Comparison of ENCODE assay signal across 3 fruit fly cellular contexts in the genomic region with DNA sequence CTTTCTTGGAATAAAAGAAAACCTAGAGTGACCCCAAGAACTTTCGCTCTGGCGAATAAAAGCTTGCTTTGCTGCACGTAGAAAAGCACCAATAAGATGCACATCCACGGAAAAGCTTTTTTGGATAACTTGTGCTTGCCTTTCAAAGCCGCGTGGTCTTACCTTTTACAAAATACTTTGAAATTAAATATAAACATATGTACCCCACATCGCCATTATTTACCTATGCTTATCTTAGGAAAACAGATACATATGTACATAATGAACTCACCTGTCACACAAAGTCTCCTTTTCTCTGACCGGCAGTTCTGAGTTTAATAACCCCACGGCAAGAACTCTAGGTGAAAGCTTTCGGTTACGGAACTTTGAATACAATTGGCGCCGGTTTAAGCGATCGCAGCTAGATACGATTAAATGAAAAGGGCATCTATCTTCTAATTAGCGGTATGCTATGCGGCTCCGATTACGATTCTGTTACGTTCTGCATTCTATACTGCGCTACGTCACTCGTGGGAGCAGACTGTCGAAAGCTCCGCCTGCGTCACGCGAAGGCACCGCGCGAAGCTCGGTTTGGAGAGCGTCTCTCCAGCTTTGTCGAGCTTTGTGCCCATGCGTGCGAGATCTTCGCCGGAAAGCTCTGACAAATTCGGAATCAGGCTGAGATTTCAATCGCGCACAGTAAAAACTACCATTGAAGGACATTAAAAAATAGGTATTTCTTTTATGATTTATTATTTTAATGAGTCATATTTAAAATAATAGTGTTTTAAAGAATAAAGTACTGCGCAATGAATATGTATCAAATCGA.
TF ChIP-seq lines count a peak whose summit lies in the region.

bip1 (minus strand) TSS at position 524 of the 808 bp plus-strand sequence.

TF ChIP-seq in whole organism, adult, 20 proteins besides CTCF, POLR2A, EP300 and RAD21 (continued from another document):
- no peak for TF ChIP-seq ovo (GFP tag; optimal IDR thresholded peaks at IDR 0.05; lab: Kevin White, UChicago)
- TF ChIP-seq CG11617 (GFP tag; optimal IDR thresholded peaks at IDR 0.05; lab: Kevin White, UChicago), result no peak
- no peak for TF ChIP-seq Clk (GFP tag; optimal IDR thresholded peaks at IDR 0.05; lab: Kevin White, UChicago)
- no peak for TF ChIP-seq CG5204 (GFP tag; optimal IDR thresholded peaks at IDR 0.05; lab: Kevin White, UChicago)
- TF ChIP-seq Crg-1 (GFP tag; optimal IDR thresholded peaks at IDR 0.05; lab: Kevin White, UChicago), result no peak

TF ChIP-seq in whole organism, embryonic, 481 proteins besides CTCF, POLR2A, EP300 and RAD21 (continued from another document and continues in another):
- TF ChIP-seq CG13123 (GFP tag; optimal IDR thresholded peaks at IDR 0.05; lab: Kevin White, UChicago), result no peak
- TF ChIP-seq CG2889 (GFP tag; IDR thresholded peaks at IDR 0.05; lab: Robert Waterston, UW), result no peak
- TF ChIP-seq kah (GFP tag; optimal IDR thresholded peaks at IDR 0.05; lab: Kevin White, UChicago), result no peak
- no peak for TF ChIP-seq CG9797 (GFP tag; optimal IDR thresholded peaks at IDR 0.05; lab: Kevin White, UChicago)
- peak; percentile 40 for TF ChIP-seq CG1529 (GFP tag; optimal IDR thresholded peaks at IDR 0.05; lab: Kevin White, UChicago)
- TF ChIP-seq pb (GFP tag; optimal IDR thresholded peaks at IDR 0.05; lab: Kevin White, UChicago), result no peak
- TF ChIP-seq grn (GFP tag; optimal IDR thresholded peaks at IDR 0.05; lab: Kevin White, UChicago), result peak; percentile 84
- TF ChIP-seq pho (GFP tag; optimal IDR thresholded peaks at IDR 0.05; lab: Kevin White, UChicago), result no peak
- no peak for TF ChIP-seq CG7357 (GFP tag; IDR thresholded peaks at IDR 0.05; lab: Robert Waterston, UW)
- TF ChIP-seq fd64A (GFP tag; optimal IDR thresholded peaks at IDR 0.05; lab: Kevin White, UChicago), result peak; percentile 56
- peak; percentile 56 for TF ChIP-seq wek (GFP tag; optimal IDR thresholded peaks at IDR 0.05; lab: Kevin White, UChicago)
- no peak for TF ChIP-seq CG11247 (GFP tag; IDR thresholded peaks at IDR 0.05; lab: Robert Waterston, UW)
- no peak for TF ChIP-seq tup (GFP tag; optimal IDR thresholded peaks at IDR 0.05; lab: Kevin White, UChicago)
- no peak for TF ChIP-seq Bdp1 (GFP tag; optimal IDR thresholded peaks at IDR 0.05; lab: Kevin White, UChicago)
- no peak for TF ChIP-seq CG8388 (GFP tag; optimal IDR thresholded peaks at IDR 0.05; lab: Kevin White, UChicago)
- peak; percentile 60 for TF ChIP-seq ATbp (GFP tag; optimal IDR thresholded peaks at IDR 0.05; lab: Kevin White, UChicago)
- TF ChIP-seq CG1647 (GFP tag; optimal IDR thresholded peaks at IDR 0.05; lab: Kevin White, UChicago), result no peak
- TF ChIP-seq Opbp (GFP tag; IDR thresholded peaks at IDR 0.05; lab: Robert Waterston, UW; ENCODE audit: partially characterized antibody), result no peak
- TF ChIP-seq CG17912 (GFP tag; optimal IDR thresholded peaks at IDR 0.05; lab: Kevin White, UChicago), result no peak
- TF ChIP-seq CG8281 (tag; optimal IDR thresholded peaks at IDR 0.05; lab: Kevin White, UChicago), result no peak
- no peak for TF ChIP-seq ken (GFP tag; IDR thresholded peaks at IDR 0.05; lab: Robert Waterston, UW)
- TF ChIP-seq Hand (GFP tag; optimal IDR thresholded peaks at IDR 0.05; lab: Kevin White, UChicago), result no peak
- no peak for TF ChIP-seq tx (GFP tag; optimal IDR thresholded peaks at IDR 0.05; lab: Kevin White, UChicago)
- no peak for TF ChIP-seq ap (GFP tag; IDR thresholded peaks at IDR 0.05; lab: Robert Waterston, UW)
- TF ChIP-seq Doc3 (GFP tag; IDR thresholded peaks at IDR 0.05; lab: Robert Waterston, UW; ENCODE audit: partially characterized antibody), result no peak
- no peak for TF ChIP-seq org-1 (GFP tag; optimal IDR thresholded peaks at IDR 0.05; lab: Kevin White, UChicago)
- TF ChIP-seq CG14860 (GFP tag; IDR thresholded peaks at IDR 0.05; lab: Robert Waterston, UW; ENCODE audit: partially characterized antibody), result no peak
- peak; percentile 34 for TF ChIP-seq lab (GFP tag; optimal IDR thresholded peaks at IDR 0.05; lab: Kevin White, UChicago)
- no peak for TF ChIP-seq CG8359 (GFP tag; optimal IDR thresholded peaks at IDR 0.05; lab: Kevin White, UChicago; ENCODE audit: borderline replicate concordance)
- no peak for TF ChIP-seq pan (optimal IDR thresholded peaks at IDR 0.05; lab: Kevin White, UChicago)
- peak in 1 of 2 experiments; percentile 18 for TF ChIP-seq pan (GFP tag; optimal IDR thresholded peaks at IDR 0.05 in 1 of 2, IDR thresholded peaks at IDR 0.05 in 1 of 2)
- TF ChIP-seq ttk (GFP tag; IDR thresholded peaks at IDR 0.05; lab: Robert Waterston, UW), result no peak
- no peak for TF ChIP-seq B-H2 (GFP tag; optimal IDR thresholded peaks at IDR 0.05; lab: Kevin White, UChicago)
- 0 out of 3 replicates have a peak, but pooled peaks have one; percentile 20 for TF ChIP-seq zfh1 (GFP tag; IDR thresholded peaks at IDR 0.05; lab: Robert Waterston, UW)
- TF ChIP-seq CG16813 (GFP tag; IDR thresholded peaks at IDR 0.05; lab: Robert Waterston, UW; ENCODE audit: partially characterized antibody), result no peak
- TF ChIP-seq CG32532 (GFP tag; IDR thresholded peaks at IDR 0.05; lab: Robert Waterston, UW), result peak; percentile 51; the same call in 1 of the 2 replicates
- TF ChIP-seq Asciz (GFP tag; optimal IDR thresholded peaks at IDR 0.05; lab: Kevin White, UChicago), result no peak
- TF ChIP-seq HLH3B (GFP tag; IDR thresholded peaks at IDR 0.05; lab: Robert Waterston, UW), result peak; percentile 32; the same call in 1 of the 2 replicates
- TF ChIP-seq CG17612 (GFP tag; IDR thresholded peaks at IDR 0.05; lab: Robert Waterston, UW), result no peak
- TF ChIP-seq tgo (GFP tag; IDR thresholded peaks at IDR 0.05; lab: Robert Waterston, UW), result no peak
- no peak for TF ChIP-seq CG17186 (GFP tag; optimal IDR thresholded peaks at IDR 0.05; lab: Kevin White, UChicago)
- peak in 1 of 2 experiments; percentile 57 for TF ChIP-seq Pdp1 (GFP tag; optimal IDR thresholded peaks at IDR 0.05; lab: Kevin White, UChicago)
- TF ChIP-seq CG8765 (GFP tag; IDR thresholded peaks at IDR 0.05; lab: Robert Waterston, UW), result no peak
- no peak for TF ChIP-seq CG30431 (GFP tag; optimal IDR thresholded peaks at IDR 0.05; lab: Kevin White, UChicago)
- TF ChIP-seq Sry-β (GFP tag; optimal IDR thresholded peaks at IDR 0.05; lab: Kevin White, UChicago), result no peak
- no peak for TF ChIP-seq CkIIα-i1 (GFP tag; IDR thresholded peaks at IDR 0.05; lab: Robert Waterston, UW)
- no peak for TF ChIP-seq mam (GFP tag; optimal IDR thresholded peaks at IDR 0.05; lab: Kevin White, UChicago)
- no peak for TF ChIP-seq ro (GFP tag; IDR thresholded peaks at IDR 0.05; lab: Robert Waterston, UW)
- TF ChIP-seq dati (GFP tag; IDR thresholded peaks at IDR 0.05; lab: Robert Waterston, UW), result no peak
- no peak for TF ChIP-seq cato (GFP tag; optimal IDR thresholded peaks at IDR 0.05; lab: Kevin White, UChicago; ENCODE audit: borderline replicate concordance)
- no peak for TF ChIP-seq fru (optimal IDR thresholded peaks at IDR 0.05; lab: Kevin White, UChicago)
- peak; percentile 12 for TF ChIP-seq Jarid2 (GFP tag; optimal IDR thresholded peaks at IDR 0.05; lab: Kevin White, UChicago)
- no peak for TF ChIP-seq stwl (tag; optimal IDR thresholded peaks at IDR 0.05; lab: Kevin White, UChicago)
- no peak for TF ChIP-seq sqz (GFP tag; optimal IDR thresholded peaks at IDR 0.05; lab: Kevin White, UChicago)
- TF ChIP-seq pfk (GFP tag; optimal IDR thresholded peaks at IDR 0.05; lab: Kevin White, UChicago), result peak; percentile 31
- no peak for TF ChIP-seq abd-A (tag; optimal IDR thresholded peaks at IDR 0.05; lab: Kevin White, UChicago)
- TF ChIP-seq Dref (GFP tag; IDR thresholded peaks at IDR 0.05; lab: Robert Waterston, UW), result no peak
- TF ChIP-seq Drgx (GFP tag; IDR thresholded peaks at IDR 0.05; lab: Robert Waterston, UW), result no peak
- TF ChIP-seq Antp (GFP tag; optimal IDR thresholded peaks at IDR 0.05; lab: Kevin White, UChicago), result no peak

TF ChIP-seq in whole organism, prepupa, 60 proteins besides CTCF, POLR2A, EP300 and RAD21 (continued from another document):
- TF ChIP-seq CG6276 (GFP tag; optimal IDR thresholded peaks at IDR 0.05; lab: Kevin White, UChicago) (peak; percentile 44), CG16779 (tag; optimal IDR thresholded peaks at IDR 0.05; lab: Kevin White, UChicago) (no peak), CG3032 (tag; optimal IDR thresholded peaks at IDR 0.05; lab: Kevin White, UChicago) (peak; percentile 33), CG11902 (GFP tag; optimal IDR thresholded peaks at IDR 0.05; lab: Kevin White, UChicago) (no peak), achi (GFP tag; optimal IDR thresholded peaks at IDR 0.05; lab: Kevin White, UChicago) (no peak), CG6854 (GFP tag; optimal IDR thresholded peaks at IDR 0.05; lab: Kevin White, UChicago) (no peak), esn (GFP tag; optimal IDR thresholded peaks at IDR 0.05; lab: Kevin White, UChicago) (peak; percentile 41), eg (GFP tag; IDR thresholded peaks at IDR 0.05; lab: Robert Waterston, UW) (0 out of 3 replicates have a peak, but pooled peaks have one; percentile 21), CG6792 (GFP tag; optimal IDR thresholded peaks at IDR 0.05; lab: Kevin White, UChicago) (no peak), CG11294 (GFP tag; IDR thresholded peaks at IDR 0.05; lab: Robert Waterston, UW) (no peak), dac (GFP tag; optimal IDR thresholded peaks at IDR 0.05; lab: Kevin White, UChicago) (no peak), CG6163 (GFP tag; IDR thresholded peaks at IDR 0.05; lab: Robert Waterston, UW) (0 out of 3 replicates have a peak, but pooled peaks have one; percentile 21), CG6808 (GFP tag; optimal IDR thresholded peaks at IDR 0.05; lab: Kevin White, UChicago) (no peak), CG10669 (GFP tag; optimal IDR thresholded peaks at IDR 0.05; lab: Kevin White, UChicago) (no peak), Gug (GFP tag; IDR thresholded peaks at IDR 0.05; lab: Robert Waterston, UW) (no peak), Sox102F (GFP tag; optimal IDR thresholded peaks at IDR 0.05; lab: Kevin White, UChicago) (no peak), OdsH (GFP tag; optimal IDR thresholded peaks at IDR 0.05; lab: Kevin White, UChicago) (no peak), Hr4 (GFP tag; optimal IDR thresholded peaks at IDR 0.05; lab: Kevin White, UChicago) (peak; percentile 17), CG34406 (GFP tag; optimal IDR thresholded peaks at IDR 0.05; lab: Kevin White, UChicago) (peak; percentile 4), CG8119 (GFP tag; IDR thresholded peaks at IDR 0.05; lab: Robert Waterston, UW) (peak; percentile 30; the same call in 1 of the 3 replicates), Lpt (GFP tag; optimal IDR thresholded peaks at IDR 0.05; lab: Kevin White, UChicago) (no peak), CG11762 (GFP tag; optimal IDR thresholded peaks at IDR 0.05; lab: Kevin White, UChicago; ENCODE audit: insufficient read depth) (no peak), pdm3 (GFP tag; optimal IDR thresholded peaks at IDR 0.05; lab: Kevin White, UChicago) (no peak), Ets96B (tag; optimal IDR thresholded peaks at IDR 0.05; lab: Kevin White, UChicago) (no peak), Sox15 (GFP tag; optimal IDR thresholded peaks at IDR 0.05; lab: Kevin White, UChicago) (no peak), fd85E (GFP tag; optimal IDR thresholded peaks at IDR 0.05; lab: Kevin White, UChicago) (no peak), CG7368 (GFP tag; optimal IDR thresholded peaks at IDR 0.05; lab: Kevin White, UChicago) (no peak), Ets21C (GFP tag; optimal IDR thresholded peaks at IDR 0.05; lab: Kevin White, UChicago) (no peak), Eip75B (GFP tag; optimal IDR thresholded peaks at IDR 0.05; lab: Kevin White, UChicago) (no peak), Met (GFP tag; optimal IDR thresholded peaks at IDR 0.05; lab: Kevin White, UChicago) (peak; percentile 41), Hr38 (GFP tag; optimal IDR thresholded peaks at IDR 0.05; lab: Kevin White, UChicago) (no peak), CG10631 (GFP tag; optimal IDR thresholded peaks at IDR 0.05; lab: Kevin White, UChicago) (no peak), Sox14 (GFP tag; optimal IDR thresholded peaks at IDR 0.05; lab: Kevin White, UChicago) (no peak), spab (GFP tag; optimal IDR thresholded peaks at IDR 0.05; lab: Kevin White, UChicago) (no peak), Smox (GFP tag; optimal IDR thresholded peaks at IDR 0.05; lab: Kevin White, UChicago) (peak; percentile 20), net (GFP tag; optimal IDR thresholded peaks at IDR 0.05; lab: Kevin White, UChicago) (no peak), CG3919 (GFP tag; optimal IDR thresholded peaks at IDR 0.05; lab: Kevin White, UChicago) (peak; percentile 11), CG31627 (GFP tag; optimal IDR thresholded peaks at IDR 0.05; lab: Kevin White, UChicago) (no peak), ss (GFP tag; optimal IDR thresholded peaks at IDR 0.05; lab: Kevin White, UChicago) (no peak), svp (GFP tag; lab: Kevin White, UChicago) (peak; percentile 53), Eip93F (GFP tag; optimal IDR thresholded peaks at IDR 0.05; lab: Kevin White, UChicago) (peak; percentile 25), vri (GFP tag; optimal IDR thresholded peaks at IDR 0.05; lab: Kevin White, UChicago) (no peak), CG15336 (GFP tag; IDR thresholded peaks at IDR 0.05; lab: Robert Waterston, UW) (peak; percentile 70), CG4318 (GFP tag; optimal IDR thresholded peaks at IDR 0.05; lab: Kevin White, UChicago) (no peak)
